Fruit fly (Drosophila melanogaster): Measurements from ENCODE around the gene CG45049.

DNA sequence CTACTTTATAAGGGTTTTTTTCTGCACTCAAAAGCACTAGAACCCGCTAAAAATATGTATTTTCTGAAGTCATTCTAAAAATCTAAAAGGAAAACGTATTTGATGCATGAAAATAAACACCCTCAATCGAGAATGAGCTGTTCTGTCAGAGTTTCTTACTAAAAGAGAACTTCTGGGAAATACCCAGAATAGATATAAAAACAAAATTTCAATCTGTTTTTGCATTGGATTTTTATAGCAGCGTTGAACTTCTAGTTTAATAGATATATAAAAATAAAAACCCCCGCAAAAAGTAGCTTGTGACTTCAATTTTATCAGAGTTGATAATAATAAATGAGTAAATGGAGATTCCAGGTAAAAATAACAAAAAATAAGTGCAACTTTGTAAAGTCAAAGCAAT is 8.4 kb upstream of the CG45049 start:
- TF ChIP-seq psq (optimal IDR thresholded peaks at IDR 0.05) (no peak), pan (optimal IDR thresholded peaks at IDR 0.05) (no peak), Dll (optimal IDR thresholded peaks at IDR 0.05) (no peak)

Measured in whole organism.